Worm (Caenorhabditis elegans): ENCODE measurements around the gene nmt-1.

ce11 chrIII:6138457-6138856 is 22.3 kb upstream of the nmt-1 start:
- no peak for TF ChIP-seq T22C8.4 (GFP tag; IDR thresholded peaks at IDR 0.05)
- TF ChIP-seq tab-1 (GFP tag; IDR thresholded peaks at IDR 0.05), result no peak
- TF ChIP-seq cog-1 (tag; optimal IDR thresholded peaks at IDR 0.05), result no peak
- no peak for TF ChIP-seq flt-1 (GFP tag; IDR thresholded peaks at IDR 0.05)
- no peak for TF ChIP-seq med-1 (GFP tag; optimal IDR thresholded peaks at IDR 0.05; ENCODE audit: insufficient read depth)
- no peak for TF ChIP-seq klf-2 (GFP tag; conservative IDR thresholded peaks at IDR 0.05)
- TF ChIP-seq ref-1 (GFP tag; conservative IDR thresholded peaks at IDR 0.05), result no peak
- 0 out of 2 replicates have a peak, but pooled peaks have one; percentile 27 for TF ChIP-seq ztf-23 (GFP tag; IDR thresholded peaks at IDR 0.05)
- TF ChIP-seq ztf-29 (GFP tag; IDR thresholded peaks at IDR 0.05), result no peak

Data from whole organism, midembryonic.